Worm (Caenorhabditis elegans) whole organism, young adult: ENCODE data around the gene K02E2.8.

ENCODE experiments used
- B0019.2 ChIP-seq: fragments of 200-800 bp; sonication (Bioruptor generic); conservative IDR thresholded peaks from 2 replicates; pipeline ENCODE4 v1.3.6; 2022; ENCODE audit warnings: missing genetic modification reagents, missing genetic modification characterization, missing compliant biosample characterization
- B0035.1 ChIP-seq: sonication (generic microtip); optimal IDR thresholded peaks from 2 replicates; lab custom pipeline; 2016; ENCODE audit warnings: missing genetic modification characterization, mild to moderate bottlenecking, missing compliant biosample characterization, missing genotype, missing genetic modification reagents
- C06A6.2 ChIP-seq: fragments of 200-800 bp; sonication (Bioruptor generic); conservative IDR thresholded peaks from 2 replicates; pipeline ENCODE4 v1.3.6; 2022; ENCODE audit warnings: missing genetic modification characterization, missing compliant biosample characterization
- F10E7.11 ChIP-seq: sonication (generic microtip); optimal IDR thresholded peaks from 2 replicates; lab custom pipeline; 2017; ENCODE audit warnings: mild to moderate bottlenecking, missing genetic modification characterization, moderate library complexity, missing compliant biosample characterization
- F23B12.7 ChIP-seq: sonication (generic microtip); optimal IDR thresholded peaks from 2 replicates; lab custom pipeline; 2017; ENCODE audit warnings: missing genetic modification characterization, mild to moderate bottlenecking, missing compliant biosample characterization, antibody characterized with exemption, moderate library complexity; ENCODE audit not compliant: insufficient read depth
- F37B4.10 ChIP-seq: fragments of 200-800 bp; sonication (Bioruptor generic); IDR thresholded peaks from 2 replicates; pipeline ENCODE4 v1.3.6; 2022; ENCODE audit warnings: missing genetic modification characterization, missing compliant biosample characterization
- F39B2.1 ChIP-seq: fragments of 200-800 bp; sonication (Bioruptor generic); IDR thresholded peaks from 2 replicates; pipeline ENCODE4 v1.3.6; 2022; ENCODE audit warnings: missing genetic modification reagents, missing genetic modification characterization, missing compliant biosample characterization
- F49E8.2 ChIP-seq: sonication (generic microtip); optimal IDR thresholded peaks from 3 replicates; lab custom pipeline; 2017; ENCODE audit warnings: missing genetic modification characterization, mild to moderate bottlenecking, missing compliant biosample characterization, antibody characterized with exemption, moderate library complexity; ENCODE audit not compliant: insufficient read depth
- F57A8.1 ChIP-seq: fragments of 200-800 bp; sonication (Bioruptor generic); optimal IDR thresholded peaks from 2 replicates; lab custom pipeline; 2018; ENCODE audit warnings: mild to moderate bottlenecking, missing genetic modification characterization, moderate library complexity, missing compliant biosample characterization
- K12H6.12 ChIP-seq: fragments of 200-800 bp; sonication (Bioruptor generic); optimal IDR thresholded peaks from 2 replicates; lab custom pipeline; 2018; ENCODE audit warnings: mild to moderate bottlenecking, missing genetic modification characterization, missing compliant biosample characterization
- Y53G8AR.9 ChIP-seq: fragments of 200-800 bp; sonication (Bioruptor generic); conservative IDR thresholded peaks from 2 replicates; pipeline ENCODE4 v1.3.6; 2022; ENCODE audit warnings: missing genetic modification reagents, missing genetic modification characterization, missing compliant biosample characterization
- Y95B8A.8 ChIP-seq: fragments of 200-800 bp; sonication (Bioruptor generic); IDR thresholded peaks from 2 replicates; pipeline ENCODE4 v1.3.6; 2022; ENCODE audit warnings: missing genetic modification reagents, missing genetic modification characterization, missing compliant biosample characterization
- ZK185.1 ChIP-seq: sonication (generic microtip); optimal IDR thresholded peaks from 2 replicates; lab custom pipeline; 2016; ENCODE audit warnings: mild to moderate bottlenecking, missing genetic modification characterization, missing compliant biosample characterization; ENCODE audit not compliant: poor library complexity, severe bottlenecking
- attf-5 ChIP-seq: fragments of 200-800 bp; sonication (Bioruptor generic); optimal IDR thresholded peaks from 2 replicates; lab custom pipeline; 2018; ENCODE audit warnings: mild to moderate bottlenecking, missing genetic modification characterization, missing compliant biosample characterization
- bed-1 ChIP-seq: fragments of 200-800 bp; sonication (Bioruptor generic); IDR thresholded peaks from 2 replicates; pipeline ENCODE4 v1.3.6; 2022; ENCODE audit warnings: missing genetic modification reagents, missing genetic modification characterization, missing compliant biosample characterization
- bed-2 ChIP-seq: fragments of 200-800 bp; sonication (Bioruptor generic); IDR thresholded peaks from 2 replicates; pipeline ENCODE4 v1.3.6; 2022; ENCODE audit warnings: missing genetic modification reagents, missing genetic modification characterization, missing compliant biosample characterization
- ceh-27 ChIP-seq: fragments of 200-800 bp; sonication (Bioruptor generic); optimal IDR thresholded peaks from 2 replicates; lab custom pipeline; 2018; ENCODE audit warnings: mild to moderate bottlenecking, missing genetic modification characterization, moderate library complexity, missing compliant biosample characterization
- ceh-79 ChIP-seq: sonication (generic microtip); optimal IDR thresholded peaks from 2 replicates; lab custom pipeline; 2017; ENCODE audit warnings: mild to moderate bottlenecking, missing genetic modification characterization, missing compliant biosample characterization
- chd-7 ChIP-seq: sonication (generic microtip); optimal IDR thresholded peaks from 2 replicates; lab custom pipeline; 2016; ENCODE audit warnings: mild to moderate bottlenecking, missing genetic modification characterization, moderate library complexity, missing compliant biosample characterization
- efl-1 ChIP-seq: fragments of 150-350 bp; optimal IDR thresholded peaks from 2 replicates; lab custom pipeline; 2014; ENCODE audit warnings: missing biosample characterization, missing genetic modification reagents, missing genetic modification characterization
- egrh-3 ChIP-seq: fragments of 200-800 bp; sonication (Bioruptor generic); IDR thresholded peaks from 2 replicates; pipeline ENCODE4 v1.3.6; 2022; ENCODE audit warnings: missing genetic modification reagents, missing genetic modification characterization, missing compliant biosample characterization
- fkh-3 ChIP-seq: sonication (generic microtip); optimal IDR thresholded peaks from 2 replicates; lab custom pipeline; 2016; ENCODE audit warnings: mild to moderate bottlenecking, missing genetic modification characterization, missing compliant biosample characterization
- him-1 ChIP-seq: sonication (generic microtip); optimal IDR thresholded peaks from 2 replicates; lab custom pipeline; 2016; ENCODE audit warnings: missing genotype, missing genetic modification reagents, missing genetic modification characterization, missing compliant biosample characterization
- lin-26 ChIP-seq: fragments of 200-800 bp; sonication (Bioruptor generic); IDR thresholded peaks from 2 replicates; pipeline ENCODE4 v1.3.6; 2022; ENCODE audit warnings: missing genetic modification reagents, missing genetic modification characterization, missing compliant biosample characterization
- lin-35 ChIP-seq, 3 experiments: fragments of 150-350 bp in 2 of 3; sonication (generic microtip) in 1 of 3; optimal IDR thresholded peaks; 2 replicates each; lab custom pipeline; 2014 to 2018; ENCODE audit warnings: missing biosample characterization in 3 of 3, missing genetic modification characterization in 3 of 3, missing genetic modification reagents in 3 of 3
- lin-40 ChIP-seq: sonication (generic microtip); optimal IDR thresholded peaks from 2 replicates; lab custom pipeline; 2016; ENCODE audit warnings: missing genetic modification characterization, mild to moderate bottlenecking, missing compliant biosample characterization, missing genotype, missing genetic modification reagents
- lin-54 ChIP-seq: fragments of 200-800 bp; sonication (Bioruptor generic); optimal IDR thresholded peaks from 2 replicates; lab custom pipeline; 2018; ENCODE audit warnings: mild to moderate bottlenecking, missing genetic modification characterization, missing compliant biosample characterization
- madf-10 ChIP-seq: sonication (generic microtip); optimal IDR thresholded peaks from 2 replicates; lab custom pipeline; 2016; ENCODE audit warnings: mild to moderate bottlenecking, missing genetic modification characterization, missing compliant biosample characterization
- madf-6 ChIP-seq: fragments of 200-800 bp; sonication (Bioruptor generic); IDR thresholded peaks from 2 replicates; pipeline ENCODE4 v1.3.6; 2022; ENCODE audit warnings: missing genetic modification reagents, missing genetic modification characterization, missing compliant biosample characterization
- mcd-1 ChIP-seq: fragments of 200-800 bp; sonication (Bioruptor generic); IDR thresholded peaks from 2 replicates; pipeline ENCODE4 v1.3.6; 2022; ENCODE audit warnings: missing genetic modification reagents, missing genetic modification characterization, missing compliant biosample characterization
- nfyb-1 ChIP-seq: fragments of 200-800 bp; sonication (Bioruptor generic); IDR thresholded peaks from 2 replicates; pipeline ENCODE4 v1.3.6; 2022; ENCODE audit warnings: missing genetic modification reagents, missing genetic modification characterization, missing compliant biosample characterization
- nhr-120 ChIP-seq: fragments of 200-800 bp; sonication (Bioruptor generic); IDR thresholded peaks from 2 replicates; pipeline ENCODE4 v1.3.6; 2022; ENCODE audit warnings: missing genetic modification characterization, missing compliant biosample characterization
- nhr-179 ChIP-seq: sonication (generic microtip); optimal IDR thresholded peaks from 2 replicates; lab custom pipeline; 2016; ENCODE audit warnings: mild to moderate bottlenecking, missing genetic modification characterization, missing compliant biosample characterization
- nhr-90 ChIP-seq: sonication (generic microtip); optimal IDR thresholded peaks from 2 replicates; lab custom pipeline; 2016; ENCODE audit warnings: missing genotype, mild to moderate bottlenecking, missing genetic modification characterization, missing compliant biosample characterization
- pbrm-1 ChIP-seq: fragments of 200-800 bp; sonication (Bioruptor generic); IDR thresholded peaks from 2 replicates; pipeline ENCODE4 v1.3.6; 2022; ENCODE audit warnings: missing genetic modification reagents, missing genetic modification characterization, missing compliant biosample characterization
- rec-8 ChIP-seq, 2 experiments: sonication (generic microtip); optimal IDR thresholded peaks; 2 replicates each; lab custom pipeline; 2016; ENCODE audit warnings: mild to moderate bottlenecking in 2 of 2, missing genetic modification characterization in 2 of 2, missing genetic modification reagents in 2 of 2, missing genotype in 2 of 2, missing biosample characterization in 1 of 2, missing compliant biosample characterization in 1 of 2, moderate library complexity in 1 of 2
- repo-1 ChIP-seq: sonication (generic microtip); optimal IDR thresholded peaks from 2 replicates; lab custom pipeline; 2017; ENCODE audit warnings: mild to moderate bottlenecking, missing genetic modification characterization, missing compliant biosample characterization
- rpc-1 ChIP-seq, 2 experiments: fragments of 150-350 bp in 1 of 2; sonication (generic microtip) in 1 of 2; optimal IDR thresholded peaks; 2 replicates each; lab custom pipeline; 2014 to 2018; ENCODE audit warnings: missing biosample characterization in 1 of 2, missing genetic modification characterization in 1 of 2, missing genetic modification reagents in 1 of 2, missing genotype in 1 of 2
- snpc-1.1 ChIP-seq: sonication (generic microtip); optimal IDR thresholded peaks from 2 replicates; lab custom pipeline; 2017; ENCODE audit warnings: missing genetic modification characterization, mild to moderate bottlenecking, missing compliant biosample characterization, antibody characterized with exemption, moderate library complexity, missing genotype, missing genetic modification reagents; ENCODE audit not compliant: insufficient read depth
- snpc-4 ChIP-seq, 5 experiments: fragments of 150-350 bp in 1 of 5; sonication (generic microtip) in 4 of 5; optimal IDR thresholded peaks; 2 replicates each; lab custom pipeline; 2014 to 2018; ENCODE audit warnings: missing genetic modification characterization in 5 of 5, missing biosample characterization in 3 of 5, antibody characterized with exemption in 2 of 5, mild to moderate bottlenecking in 2 of 5, missing compliant biosample characterization in 2 of 5, missing genotype in 2 of 5, moderate library complexity in 2 of 5, missing genetic modification reagents in 1 of 5
- unc-62 ChIP-seq: fragments of 150-350 bp; optimal IDR thresholded peaks from 2 replicates; lab custom pipeline; 2014; ENCODE audit warnings: missing biosample characterization, missing genetic modification reagents, missing genetic modification characterization
- zim-3 ChIP-seq: sonication (generic microtip); optimal IDR thresholded peaks from 2 replicates; lab custom pipeline; 2017; ENCODE audit warnings: mild to moderate bottlenecking, missing genetic modification characterization, moderate library complexity, missing compliant biosample characterization
- ztf-26 ChIP-seq: sonication (generic microtip); optimal IDR thresholded peaks from 2 replicates; lab custom pipeline; 2017; ENCODE audit warnings: missing genetic modification characterization, missing compliant biosample characterization
- ztf-28 ChIP-seq: fragments of 200-800 bp; sonication (Bioruptor generic); IDR thresholded peaks from 2 replicates; pipeline ENCODE4 v1.3.6; 2022; ENCODE audit warnings: missing genetic modification reagents, missing genetic modification characterization, missing compliant biosample characterization
- ztf-3 ChIP-seq: fragments of 200-800 bp; sonication (Bioruptor generic); optimal IDR thresholded peaks from 2 replicates; lab custom pipeline; 2018; ENCODE audit warnings: mild to moderate bottlenecking, missing genetic modification characterization, missing compliant biosample characterization

The K02E2.8 gene

ce11 chrV:20413426-20413825 is 46.7 kb upstream of the K02E2.8 start (continued):
- TF ChIP-seq egrh-3 (GFP tag; lab: Robert Waterston, UW) (no peak), snpc-4 (GFP tag; optimal IDR thresholded peaks at IDR 0.05; lab: Kevin White, UChicago) (no peak), snpc-4 (tag; optimal IDR thresholded peaks at IDR 0.05; lab: Kevin White, UChicago) (peak in 1 of 4 experiments; percentile 6), rec-8 (tag; optimal IDR thresholded peaks at IDR 0.05; lab: Kevin White, UChicago) (no peak), chd-7 (tag; lab: Kevin White, UChicago) (peak; percentile 48), ztf-26 (tag; lab: Kevin White, UChicago) (peak; percentile 30)

ce11 chrV:20412225-20412624 is 45.5 kb upstream of the K02E2.8 start:
- TF ChIP-seq mcd-1 (GFP tag; lab: Robert Waterston, UW) (0 out of 2 replicates have a peak, but pooled peaks have one; percentile 13), C06A6.2 (GFP tag; lab: Robert Waterston, UW) (no peak), ZK185.1 (no peak), madf-10 (tag; lab: Kevin White, UChicago) (peak; percentile 26), lin-54 (GFP tag; lab: Kevin White, UChicago) (no peak), ztf-3 (GFP tag; lab: Kevin White, UChicago) (no peak), lin-26 (GFP tag; lab: Robert Waterston, UW) (no peak), B0035.1 (tag; lab: Kevin White, UChicago) (no peak), Y53G8AR.9 (GFP tag; lab: Robert Waterston, UW) (peak; percentile 64; the same call in 1 of the 2 replicates), F57A8.1 (GFP tag; lab: Kevin White, UChicago) (no peak), pbrm-1 (GFP tag; lab: Robert Waterston, UW) (no peak), ceh-27 (GFP tag; lab: Kevin White, UChicago) (no peak), nhr-179 (tag; lab: Kevin White, UChicago) (no peak), attf-5 (GFP tag; lab: Kevin White, UChicago) (no peak), bed-1 (no peak), nfyb-1 (GFP tag; lab: Robert Waterston, UW) (no peak), K12H6.12 (no peak), efl-1 (no peak), F39B2.1 (no peak), snpc-1.1 (tag; lab: Kevin White, UChicago) (no peak), F10E7.11 (no peak), repo-1 (tag; lab: Kevin White, UChicago) (no peak), zim-3 (tag; lab: Kevin White, UChicago) (no peak), lin-35 (GFP tag; optimal IDR thresholded peaks at IDR 0.05; lab: Kevin White, UChicago) (no peak), B0019.2 (GFP tag; lab: Robert Waterston, UW) (no peak), rec-8 (tag; optimal IDR thresholded peaks at IDR 0.05; lab: Kevin White, UChicago) (no peak), chd-7 (tag; lab: Kevin White, UChicago) (peak; percentile 48), nhr-120 (GFP tag; lab: Robert Waterston, UW) (no peak), rpc-1 (optimal IDR thresholded peaks at IDR 0.05; lab: Kevin White, UChicago) (no peak), rpc-1 (tag; optimal IDR thresholded peaks at IDR 0.05; lab: Kevin White, UChicago) (no peak), fkh-3 (no peak), ztf-28 (no peak), lin-40 (peak; percentile 1), nhr-90 (peak; percentile 16), him-1 (tag; lab: Kevin White, UChicago) (no peak), Y95B8A.8 (GFP tag; lab: Robert Waterston, UW) (no peak), ceh-79 (no peak), unc-62 (GFP tag; lab: Kevin White, UChicago) (peak; percentile 42), F49E8.2 (tag; lab: Kevin White, UChicago) (no peak), F37B4.10 (GFP tag; lab: Robert Waterston, UW) (no peak), bed-2 (no peak), F23B12.7 (tag; lab: Kevin White, UChicago) (no peak), madf-6 (no peak)
